Fruit fly (Drosophila melanogaster) whole organism, wandering third instar larva: ENCODE measurements around the gene NHP2.
A peak's percentile ranks its signal among the peaks of the same experiment; 100 is the strongest.

ENCODE experiments used
- Abd-B ChIP-seq: fragments of >200 bp; optimal IDR thresholded peaks from 2 replicates; lab custom pipeline; 2017; ENCODE audit warnings: missing biosample characterization, missing genetic modification characterization
- CG32264 ChIP-seq: fragments of 200-800 bp; sonication (Bioruptor generic); optimal IDR thresholded peaks from 2 replicates; lab custom pipeline; 2016; ENCODE audit warnings: missing biosample characterization, missing genetic modification characterization
- CG9705 ChIP-seq: fragments of 200-800 bp; sonication (Bioruptor generic); optimal IDR thresholded peaks from 2 replicates; lab custom pipeline; 2018; ENCODE audit warnings: missing biosample characterization, mild to moderate bottlenecking, missing genetic modification characterization
- CrebA ChIP-seq: fragments of 200-800 bp; sonication (Bioruptor generic); optimal IDR thresholded peaks from 2 replicates; lab custom pipeline; 2016; ENCODE audit warnings: missing biosample characterization, mild to moderate bottlenecking, missing genetic modification characterization, borderline replicate concordance
- Dfd ChIP-seq: fragments of >200 bp; optimal IDR thresholded peaks from 2 replicates; lab custom pipeline; 2017; ENCODE audit warnings: missing biosample characterization, missing genetic modification characterization
- Dif ChIP-seq: fragments of 200-275, 200-300 bp; sonication (Bioruptor generic); optimal IDR thresholded peaks from 2 replicates; lab custom pipeline; 2018; ENCODE audit warnings: missing biosample characterization, missing genetic modification characterization; ENCODE audit not compliant: partially characterized antibody
- GATAd ChIP-seq: sonication (Bioruptor generic); optimal IDR thresholded peaks from 2 replicates; lab custom pipeline; 2016; ENCODE audit warnings: missing biosample characterization, missing genetic modification characterization
- HLH106 ChIP-seq: fragments of 200-800 bp; optimal IDR thresholded peaks from 3 replicates; lab custom pipeline; 2019; ENCODE audit warnings: missing biosample characterization, mild to moderate bottlenecking, missing genetic modification characterization, moderate library complexity
- Hnf4 ChIP-seq: fragments of 200-800 bp; sonication (Bioruptor generic); optimal IDR thresholded peaks from 2 replicates; lab custom pipeline; 2016; ENCODE audit warnings: missing biosample characterization, mild to moderate bottlenecking, missing genetic modification characterization
- Hr78 ChIP-seq: fragments of >200 bp; optimal IDR thresholded peaks from 2 replicates; lab custom pipeline; 2017; ENCODE audit warnings: missing biosample characterization, missing genetic modification characterization
- Hr83 ChIP-seq: fragments of 200-300 bp; sonication (Bioruptor generic); optimal IDR thresholded peaks from 2 replicates; lab custom pipeline; 2016; ENCODE audit warnings: missing biosample characterization, mild to moderate bottlenecking, missing genetic modification characterization, moderate library complexity; ENCODE audit not compliant: poor library complexity, severe bottlenecking
- Jra ChIP-seq: sonication (Bioruptor generic); optimal IDR thresholded peaks from 2 replicates; lab custom pipeline; 2016; ENCODE audit warnings: missing biosample characterization, missing genetic modification characterization
- Mio ChIP-seq: sonication (Bioruptor generic); optimal IDR thresholded peaks from 2 replicates; lab custom pipeline; 2016; ENCODE audit warnings: missing biosample characterization, missing genetic modification characterization
- Myc ChIP-seq: fragments of >200 bp; optimal IDR thresholded peaks from 2 replicates; lab custom pipeline; 2017
- OdsH ChIP-seq: fragments of 200-800 bp; sonication (Bioruptor generic); optimal IDR thresholded peaks from 2 replicates; lab custom pipeline; 2016; ENCODE audit warnings: missing biosample characterization, mild to moderate bottlenecking, missing genetic modification characterization
- Rel ChIP-seq, 2 experiments: fragments of 200-800 bp; sonication (Bioruptor generic) in 1 of 2; optimal IDR thresholded peaks; 2 replicates in 1 of 2; 3 replicates in 1 of 2; lab custom pipeline; 2016 to 2019; ENCODE audit warnings: mild to moderate bottlenecking in 2 of 2, missing biosample characterization in 2 of 2, missing genetic modification characterization in 2 of 2, moderate library complexity in 1 of 2
- Sp1 ChIP-seq: fragments of 200-800 bp; sonication (Bioruptor generic); optimal IDR thresholded peaks from 3 replicates; lab custom pipeline; 2019; ENCODE audit warnings: missing biosample characterization, mild to moderate bottlenecking, missing genetic modification characterization, moderate library complexity
- Vsx2 ChIP-seq: fragments of 200-300, 225-300 bp; sonication (Bioruptor generic); optimal IDR thresholded peaks from 2 replicates; lab custom pipeline; 2018; ENCODE audit warnings: missing biosample characterization, missing genetic modification characterization; ENCODE audit not compliant: partially characterized antibody
- br ChIP-seq: fragments of 200-800 bp; sonication (Bioruptor generic); optimal IDR thresholded peaks from 2 replicates; lab custom pipeline; 2016; ENCODE audit warnings: missing biosample characterization, missing genetic modification characterization
- brk ChIP-seq: fragments of 200-800 bp; sonication (Bioruptor generic); optimal IDR thresholded peaks from 2 replicates; lab custom pipeline; 2016; ENCODE audit warnings: missing biosample characterization, mild to moderate bottlenecking, missing genetic modification characterization
- dl ChIP-seq, 2 experiments: fragments of 175-275, 200-275 bp in 1 of 2; fragments of 200-275 bp in 1 of 2; sonication (Bioruptor generic); optimal IDR thresholded peaks; lab custom pipeline; 2018; ENCODE audit warnings: mild to moderate bottlenecking in 2 of 2, missing biosample characterization in 2 of 2, missing genetic modification characterization in 2 of 2, moderate library complexity in 2 of 2; ENCODE audit not compliant: partially characterized antibody in 2 of 2, insufficient read depth in 1 of 2
- dmrt93B ChIP-seq: fragments of 200-800 bp; sonication (Bioruptor generic); optimal IDR thresholded peaks from 2 replicates; lab custom pipeline; 2018; ENCODE audit warnings: missing biosample characterization, mild to moderate bottlenecking, missing genetic modification characterization
- dsf ChIP-seq: sonication (Bioruptor generic); optimal IDR thresholded peaks from 2 replicates; lab custom pipeline; 2016; ENCODE audit warnings: missing biosample characterization, missing genetic modification characterization, borderline replicate concordance
- ey ChIP-seq: fragments of 200-800 bp; sonication (Bioruptor generic); optimal IDR thresholded peaks from 2 replicates; lab custom pipeline; 2016; ENCODE audit warnings: missing biosample characterization, missing genetic modification characterization
- foxo ChIP-seq, 2 experiments: fragments of 200-800 bp; sonication (Bioruptor generic); optimal IDR thresholded peaks; 2 replicates in 1 of 2; 3 replicates in 1 of 2; lab custom pipeline; 2016 to 2017; ENCODE audit warnings: missing biosample characterization in 2 of 2, missing genetic modification characterization in 2 of 2
- fru ChIP-seq: fragments of 200-800 bp; sonication (Bioruptor generic); optimal IDR thresholded peaks from 3 replicates; lab custom pipeline; 2016; ENCODE audit warnings: missing biosample characterization, mild to moderate bottlenecking, missing genetic modification characterization
- h ChIP-seq: fragments of 200-800 bp; sonication (Bioruptor generic); optimal IDR thresholded peaks from 3 replicates; lab custom pipeline; 2016; ENCODE audit warnings: missing biosample characterization, mild to moderate bottlenecking, missing genetic modification characterization
- jim ChIP-seq: fragments of 175-275, 200-325 bp; sonication (Bioruptor generic); optimal IDR thresholded peaks from 2 replicates; lab custom pipeline; 2016; ENCODE audit warnings: missing biosample characterization, mild to moderate bottlenecking, missing genetic modification characterization
- lola ChIP-seq: fragments of >200 bp; optimal IDR thresholded peaks from 2 replicates; lab custom pipeline; 2017; ENCODE audit warnings: missing biosample characterization, missing genetic modification characterization
- pan ChIP-seq: fragments of >200 bp; optimal IDR thresholded peaks from 2 replicates; lab custom pipeline; 2017
- psq ChIP-seq: fragments of 200-800 bp; sonication (Bioruptor generic); optimal IDR thresholded peaks from 3 replicates; lab custom pipeline; 2017; ENCODE audit warnings: missing biosample characterization, mild to moderate bottlenecking, missing genetic modification characterization, moderate library complexity
- rgr ChIP-seq: fragments of 200-800 bp; sonication (Bioruptor generic); optimal IDR thresholded peaks from 3 replicates; lab custom pipeline; 2016; ENCODE audit warnings: missing biosample characterization, mild to moderate bottlenecking, missing genetic modification characterization
- sage ChIP-seq: fragments of 200-800 bp; sonication (Bioruptor generic); optimal IDR thresholded peaks from 2 replicates; lab custom pipeline; 2016; ENCODE audit warnings: missing biosample characterization, mild to moderate bottlenecking, missing genetic modification characterization
- sv ChIP-seq: fragments of 200-800 bp; sonication (Bioruptor generic); optimal IDR thresholded peaks from 3 replicates; lab custom pipeline; 2016; ENCODE audit warnings: missing biosample characterization, missing genetic modification characterization
- tai ChIP-seq: sonication (Bioruptor generic); optimal IDR thresholded peaks from 2 replicates; lab custom pipeline; 2016; ENCODE audit warnings: missing biosample characterization, missing genetic modification characterization
- usp ChIP-seq: fragments of >200 bp; optimal IDR thresholded peaks from 2 replicates; lab custom pipeline; 2017; ENCODE audit warnings: missing biosample characterization, missing genetic modification characterization
- woc ChIP-seq: sonication (Bioruptor generic); optimal IDR thresholded peaks from 2 replicates; lab custom pipeline; 2016; ENCODE audit warnings: missing biosample characterization, mild to moderate bottlenecking, missing genetic modification characterization

The NHP2 gene

dm6 chr3L:14760949-14761348 lies 41.0 kb downstream of the NHP2 start, which contains the start of gene Trl:
Gene Trl, minus strand, starts transcription at chr3L:14761049.
- TF ChIP-seq Vsx2, result no peak
- no peak for TF ChIP-seq tai (GFP tag; lab: Kevin White, UChicago)
- TF ChIP-seq Dif, result no peak
- TF ChIP-seq Sp1 (GFP tag; lab: Kevin White, UChicago), result no peak
- no peak for TF ChIP-seq OdsH
- TF ChIP-seq Myc (lab: Kevin White, UChicago), result no peak
- TF ChIP-seq lola, result no peak
- no peak for TF ChIP-seq brk (GFP tag; lab: Kevin White, UChicago)
- no peak for TF ChIP-seq h
- no peak for TF ChIP-seq dl (GFP tag; optimal IDR thresholded peaks at IDR 0.05; lab: Kevin White, UChicago; ENCODE audit: insufficient read depth in 1 of 2, partially characterized antibody in 2 of 2)
- TF ChIP-seq Hr83, result no peak
- no peak for TF ChIP-seq CG32264 (GFP tag; lab: Kevin White, UChicago)
- no peak for TF ChIP-seq usp (GFP tag; lab: Kevin White, UChicago)
- no peak for TF ChIP-seq GATAd (GFP tag; lab: Kevin White, UChicago)
- TF ChIP-seq Mio (GFP tag; lab: Kevin White, UChicago), result no peak

- TF ChIP-seq lola, result no peak
- TF ChIP-seq CrebA, result no peak
- TF ChIP-seq rgr (GFP tag; lab: Kevin White, UChicago), result peak; percentile 37
- TF ChIP-seq foxo (GFP tag; optimal IDR thresholded peaks at IDR 0.05; lab: Kevin White, UChicago), result peak in 1 of 2 experiments; percentile 54
- TF ChIP-seq Hnf4 (GFP tag; lab: Kevin White, UChicago), result peak; percentile 27
- peak; percentile 52 for TF ChIP-seq tai (GFP tag; lab: Kevin White, UChicago)
- peak; percentile 91 for TF ChIP-seq Dif
- TF ChIP-seq sv (GFP tag; lab: Kevin White, UChicago), result peak; percentile 68
- no peak for TF ChIP-seq Rel (GFP tag; optimal IDR thresholded peaks at IDR 0.05; lab: Kevin White, UChicago)
- no peak for TF ChIP-seq Rel (tag; optimal IDR thresholded peaks at IDR 0.05; lab: Kevin White, UChicago)
- peak; percentile 76 to 85 for TF ChIP-seq dl (GFP tag; optimal IDR thresholded peaks at IDR 0.05; lab: Kevin White, UChicago; ENCODE audit: insufficient read depth in 1 of 2, partially characterized antibody in 2 of 2)
- TF ChIP-seq OdsH, result no peak
- no peak for TF ChIP-seq psq (GFP tag; lab: Kevin White, UChicago)
- TF ChIP-seq dsf (GFP tag; lab: Kevin White, UChicago), result no peak
- no peak for TF ChIP-seq woc (GFP tag; lab: Kevin White, UChicago)
- no peak for TF ChIP-seq HLH106
- TF ChIP-seq Hr83, result peak; percentile 35
- peak; percentile 34 for TF ChIP-seq h
- peak; percentile 49 for TF ChIP-seq ey (GFP tag; lab: Kevin White, UChicago)
- TF ChIP-seq dmrt93B (GFP tag; lab: Kevin White, UChicago), result no peak
- peak; percentile 22 for TF ChIP-seq Sp1 (GFP tag; lab: Kevin White, UChicago)
- no peak for TF ChIP-seq GATAd (GFP tag; lab: Kevin White, UChicago)
- peak; percentile 57 for TF ChIP-seq fru (GFP tag; lab: Kevin White, UChicago)
- TF ChIP-seq sage (GFP tag; lab: Kevin White, UChicago), result peak; percentile 13
- no peak for TF ChIP-seq jim (GFP tag; lab: Kevin White, UChicago)
- TF ChIP-seq Jra (GFP tag; lab: Kevin White, UChicago), result peak; percentile 49
- peak; percentile 47 for TF ChIP-seq br (GFP tag; lab: Kevin White, UChicago)
Observed at dm6 chr3L:14759984-14760626, 41.9 kb downstream of the NHP2 start.

dm6 chr3L:14759097-14759795 lies 42.7 kb downstream of the NHP2 start:
- TF ChIP-seq Sp1 (GFP tag; lab: Kevin White, UChicago) (peak; percentile 99), Vsx2 (no peak), dmrt93B (GFP tag; lab: Kevin White, UChicago) (peak; percentile 99), jim (GFP tag; lab: Kevin White, UChicago) (peak; percentile 73), sv (GFP tag; lab: Kevin White, UChicago) (peak; percentile 99), Rel (GFP tag; optimal IDR thresholded peaks at IDR 0.05; lab: Kevin White, UChicago) (peak; percentile 95), Rel (tag; optimal IDR thresholded peaks at IDR 0.05; lab: Kevin White, UChicago) (peak; percentile 96), ey (GFP tag; lab: Kevin White, UChicago) (peak; percentile 99), Hnf4 (GFP tag; lab: Kevin White, UChicago) (peak; percentile 97), lola (no peak), Dfd (GFP tag; lab: Kevin White, UChicago) (peak; percentile 98), Hr78 (GFP tag; lab: Kevin White, UChicago) (no peak), psq (GFP tag; lab: Kevin White, UChicago) (peak; percentile 99), rgr (GFP tag; lab: Kevin White, UChicago) (peak; percentile 99), foxo (GFP tag; optimal IDR thresholded peaks at IDR 0.05; lab: Kevin White, UChicago) (peak; percentile 90 to 100), Mio (GFP tag; lab: Kevin White, UChicago) (peak; percentile 92), dsf (GFP tag; lab: Kevin White, UChicago) (peak; percentile 93), Dif (peak; percentile 32), CrebA (peak; percentile 95), brk (GFP tag; lab: Kevin White, UChicago) (peak; percentile 95), HLH106 (peak; percentile 100), h (peak; percentile 99), Hr83 (no peak), Abd-B (GFP tag; lab: Kevin White, UChicago) (no peak), pan (no peak), usp (GFP tag; lab: Kevin White, UChicago) (peak; percentile 22), CG9705 (GFP tag; lab: Kevin White, UChicago) (peak; percentile 99), Jra (GFP tag; lab: Kevin White, UChicago) (peak; percentile 97), tai (GFP tag; lab: Kevin White, UChicago) (peak; percentile 98), Myc (lab: Kevin White, UChicago) (no peak), sage (GFP tag; lab: Kevin White, UChicago) (peak; percentile 99), GATAd (GFP tag; lab: Kevin White, UChicago) (peak; percentile 91), br (GFP tag; lab: Kevin White, UChicago) (peak; percentile 99), fru (GFP tag; lab: Kevin White, UChicago) (peak; percentile 99)
